Fruit fly (Drosophila melanogaster): ENCODE results near the gene CG9312.

dm6 chr3R:13806032-13806709 lies 40.6 kb downstream of the CG9312 start:
- no peak for TF ChIP-seq CG8478 (optimal IDR thresholded peaks at IDR 0.05)
- no peak for TF ChIP-seq CTCF (optimal IDR thresholded peaks at IDR 0.05)

All from S2 (cell line).